Fruit fly (Drosophila melanogaster): ENCODE data around the gene ScsbetaA.

ScsbetaA gene

dm6 chr3R:8892993-8893670 lies 45.4 kb upstream of the ScsbetaA start (continued):
- TF ChIP-seq CG14667 (GFP tag; IDR thresholded peaks at IDR 0.05) (no peak), wor (GFP tag; IDR thresholded peaks at IDR 0.05) (no peak), Ada2b (GFP tag; IDR thresholded peaks at IDR 0.05) (no peak), CG12299 (tag; optimal IDR thresholded peaks at IDR 0.05) (no peak), HHEX (GFP tag; optimal IDR thresholded peaks at IDR 0.05) (no peak), CG6689 (GFP tag; IDR thresholded peaks at IDR 0.05) (no peak), rib (GFP tag; IDR thresholded peaks at IDR 0.05) (no peak), ara (GFP tag; IDR thresholded peaks at IDR 0.05) (no peak), CG17568 (GFP tag; optimal IDR thresholded peaks at IDR 0.05) (no peak), CG14860 (GFP tag; IDR thresholded peaks at IDR 0.05; ENCODE audit: partially characterized antibody) (no peak), CG7839 (tag; optimal IDR thresholded peaks at IDR 0.05) (no peak), CHES-1-like (GFP tag; optimal IDR thresholded peaks at IDR 0.05) (no peak), CG13624 (GFP tag; optimal IDR thresholded peaks at IDR 0.05) (no peak), CG5953 (GFP tag; IDR thresholded peaks at IDR 0.05) (no peak), zen2 (GFP tag; IDR thresholded peaks at IDR 0.05; ENCODE audit: partially characterized antibody) (no peak), Eip74EF (GFP tag; optimal IDR thresholded peaks at IDR 0.05) (no peak), NC2α (GFP tag; optimal IDR thresholded peaks at IDR 0.05) (no peak), CG12744 (GFP tag; optimal IDR thresholded peaks at IDR 0.05) (no peak), CG9876 (GFP tag; optimal IDR thresholded peaks at IDR 0.05) (no peak), CG7928 (GFP tag; optimal IDR thresholded peaks at IDR 0.05) (no peak), BtbVII (GFP tag; optimal IDR thresholded peaks at IDR 0.05) (no peak), sd (tag; optimal IDR thresholded peaks at IDR 0.05) (no peak), nmo (GFP tag; optimal IDR thresholded peaks at IDR 0.05) (no peak), sens (GFP tag) (peak; percentile 73), Antp (GFP tag; optimal IDR thresholded peaks at IDR 0.05) (no peak), CG10366 (GFP tag; IDR thresholded peaks at IDR 0.05) (peak; percentile 33), hth (optimal IDR thresholded peaks at IDR 0.05) (no peak), kay (GFP tag; optimal IDR thresholded peaks at IDR 0.05) (no peak), dysf (GFP tag; IDR thresholded peaks at IDR 0.05) (peak; percentile 30; the same call in 1 of the 3 replicates), CG15479 (GFP tag; optimal IDR thresholded peaks at IDR 0.05) (no peak), Stat92E (GFP tag; optimal IDR thresholded peaks at IDR 0.05) (no peak), CG2875 (GFP tag; optimal IDR thresholded peaks at IDR 0.05) (no peak), CG12155 (GFP tag; optimal IDR thresholded peaks at IDR 0.05) (peak; percentile 17), Opbp (GFP tag; IDR thresholded peaks at IDR 0.05; ENCODE audit: partially characterized antibody) (no peak), Jarid2 (GFP tag; optimal IDR thresholded peaks at IDR 0.05) (no peak), pan (optimal IDR thresholded peaks at IDR 0.05) (no peak), pan (GFP tag; optimal IDR thresholded peaks at IDR 0.05 in 1 of 2, IDR thresholded peaks at IDR 0.05 in 1 of 2) (peak in 1 of 2 experiments; percentile 12), CG30403 (GFP tag; optimal IDR thresholded peaks at IDR 0.05) (peak; percentile 12), ewg (GFP tag; optimal IDR thresholded peaks at IDR 0.05) (no peak), wek (GFP tag; optimal IDR thresholded peaks at IDR 0.05) (no peak), CG15269 (tag; optimal IDR thresholded peaks at IDR 0.05) (peak; percentile 35), Hr3 (GFP tag; optimal IDR thresholded peaks at IDR 0.05) (no peak), Fer3 (tag; optimal IDR thresholded peaks at IDR 0.05) (no peak), eyg (GFP tag; optimal IDR thresholded peaks at IDR 0.05) (no peak), ERR (GFP tag; optimal IDR thresholded peaks at IDR 0.05) (no peak), CG8290 (GFP tag; optimal IDR thresholded peaks at IDR 0.05) (no peak), CG8290 (tag; optimal IDR thresholded peaks at IDR 0.05) (peak in 1 of 2 experiments; percentile 31), cad (GFP tag; optimal IDR thresholded peaks at IDR 0.05) (no peak), CG9437 (GFP tag; optimal IDR thresholded peaks at IDR 0.05) (no peak), gt (GFP tag; IDR thresholded peaks at IDR 0.05) (no peak), CG16779 (GFP tag; IDR thresholded peaks at IDR 0.05) (no peak)
